Fruit fly (Drosophila melanogaster): ENCODE measurements around the gene Ptp61F.

The Ptp61F gene

dm6 chr3L:1420950-1421349 lies 54.1 kb downstream of the Ptp61F start (continued):
- TF ChIP-seq tup (GFP tag; optimal IDR thresholded peaks at IDR 0.05) (no peak), Camta (GFP tag; optimal IDR thresholded peaks at IDR 0.05) (no peak), sc (optimal IDR thresholded peaks at IDR 0.05) (no peak), sc (GFP tag; optimal IDR thresholded peaks at IDR 0.05) (no peak), Ptx1 (GFP tag; IDR thresholded peaks at IDR 0.05) (peak; percentile 26; the same call in 1 of the 2 replicates), CG14014 (GFP tag; IDR thresholded peaks at IDR 0.05) (no peak), Blimp-1 (GFP tag; optimal IDR thresholded peaks at IDR 0.05) (peak; percentile 43), onecut (GFP tag; IDR thresholded peaks at IDR 0.05) (no peak), CG4424 (GFP tag; optimal IDR thresholded peaks at IDR 0.05) (peak; percentile 41), CG43689 (GFP tag; IDR thresholded peaks at IDR 0.05) (no peak), seq (GFP tag; IDR thresholded peaks at IDR 0.05) (no peak), corto (GFP tag; optimal IDR thresholded peaks at IDR 0.05) (no peak), CG2678 (tag; optimal IDR thresholded peaks at IDR 0.05) (no peak), cad (GFP tag; optimal IDR thresholded peaks at IDR 0.05) (no peak), CG17385 (GFP tag; optimal IDR thresholded peaks at IDR 0.05) (no peak), CG33557 (GFP tag; optimal IDR thresholded peaks at IDR 0.05) (no peak), gem (tag; optimal IDR thresholded peaks at IDR 0.05) (peak; percentile 4)

DNA sequence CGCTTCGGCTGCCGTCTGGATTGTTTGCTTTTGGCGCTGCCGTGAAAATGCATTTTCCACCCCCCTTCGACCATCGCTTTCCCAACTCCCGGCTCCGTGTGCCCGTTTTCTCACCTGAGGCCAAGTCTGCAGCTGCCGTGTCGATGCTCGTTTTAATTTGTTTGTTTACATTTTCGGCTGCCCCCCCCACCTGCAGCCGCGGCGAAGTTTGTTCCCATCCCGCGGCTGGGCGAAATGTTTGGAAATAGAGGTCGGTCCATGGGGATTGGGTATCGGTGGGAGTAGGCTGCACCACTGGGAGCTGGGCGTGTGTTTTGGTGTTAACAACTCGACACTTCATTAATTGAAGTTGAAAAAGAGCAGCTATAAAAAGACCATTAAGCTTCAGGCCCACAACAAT lies 55.1 kb downstream of the Ptp61F start:
- TF ChIP-seq tin (GFP tag; optimal IDR thresholded peaks at IDR 0.05) (no peak), CG11456 (GFP tag; IDR thresholded peaks at IDR 0.05) (no peak), CG2875 (GFP tag; optimal IDR thresholded peaks at IDR 0.05) (peak; percentile 25), vfl (GFP tag; optimal IDR thresholded peaks at IDR 0.05) (no peak), CG32767 (GFP tag; IDR thresholded peaks at IDR 0.05) (0 out of 2 replicates have a peak, but pooled peaks have one; percentile 16), da (GFP tag; optimal IDR thresholded peaks at IDR 0.05) (peak; percentile 19), CG15514 (GFP tag; optimal IDR thresholded peaks at IDR 0.05) (no peak), Elba2 (GFP tag; optimal IDR thresholded peaks at IDR 0.05) (no peak), CG8944 (GFP tag; optimal IDR thresholded peaks at IDR 0.05) (no peak), ci (GFP tag; IDR thresholded peaks at IDR 0.05) (0 out of 3 replicates have a peak, but pooled peaks have one; percentile 15), CG11247 (GFP tag; IDR thresholded peaks at IDR 0.05) (no peak), CG12104 (GFP tag; optimal IDR thresholded peaks at IDR 0.05) (no peak), fd64A (GFP tag; optimal IDR thresholded peaks at IDR 0.05) (peak; percentile 53), CG16863 (GFP tag; optimal IDR thresholded peaks at IDR 0.05) (peak; percentile 10), CG12769 (tag; optimal IDR thresholded peaks at IDR 0.05) (peak; percentile 21), Ets65A (GFP tag) (peak; percentile 88), croc (GFP tag; conservative IDR thresholded peaks at IDR 0.05) (no peak), CG7556 (GFP tag; optimal IDR thresholded peaks at IDR 0.05) (no peak), crol (GFP tag; IDR thresholded peaks at IDR 0.05) (peak; percentile 75), bsh (GFP tag; optimal IDR thresholded peaks at IDR 0.05) (no peak), pita (GFP tag; optimal IDR thresholded peaks at IDR 0.05) (no peak), Asciz (GFP tag; optimal IDR thresholded peaks at IDR 0.05) (no peak), CG32532 (GFP tag; IDR thresholded peaks at IDR 0.05) (no peak), CG10979 (tag; optimal IDR thresholded peaks at IDR 0.05) (no peak), CG30403 (GFP tag; optimal IDR thresholded peaks at IDR 0.05) (no peak), CG8281 (tag; optimal IDR thresholded peaks at IDR 0.05) (no peak), sr (GFP tag; IDR thresholded peaks at IDR 0.05) (0 out of 3 replicates have a peak, but pooled peaks have one; percentile 6), Mad (GFP tag; optimal IDR thresholded peaks at IDR 0.05) (no peak), Med (GFP tag) (peak; percentile 71)

Measured in whole organism, embryonic.